Worm (Caenorhabditis elegans): ENCODE results near the gene clec-265.

DNA sequence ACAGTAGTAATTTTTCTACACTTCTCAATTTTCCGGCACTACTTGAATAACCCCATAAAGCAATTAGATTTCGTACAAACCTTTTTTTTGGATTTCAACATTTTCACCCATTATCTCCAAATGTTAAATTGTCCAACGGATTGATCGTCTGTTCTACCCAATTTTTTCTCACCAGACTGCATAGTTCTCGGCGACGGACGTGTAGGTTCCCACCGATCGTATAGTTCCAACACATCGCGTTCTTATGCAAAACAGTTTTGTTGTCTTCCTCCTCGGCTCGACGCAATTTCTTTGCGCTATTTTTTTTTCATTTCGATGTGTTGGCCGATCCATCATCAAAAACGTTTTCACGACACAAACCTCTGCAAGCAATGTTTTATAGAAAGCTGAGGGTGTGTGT is 27.9 kb upstream of the clec-265 start, which contains the start of gene Y41G9A.6:
- no peak for TF ChIP-seq ama-1 (optimal IDR thresholded peaks at IDR 0.05)
- TF ChIP-seq B0310.2 (tag; optimal IDR thresholded peaks at IDR 0.05) = no peak
- TF ChIP-seq hmg-4 (GFP tag; optimal IDR thresholded peaks at IDR 0.05) = no peak
- TF ChIP-seq tbx-37 (GFP tag; conservative IDR thresholded peaks at IDR 0.05) = no peak
- TF ChIP-seq tbx-11 (GFP tag; IDR thresholded peaks at IDR 0.05) = no peak
- no peak for TF ChIP-seq ceh-13 (GFP tag; optimal IDR thresholded peaks at IDR 0.05)
- TF ChIP-seq hnd-1 (tag; optimal IDR thresholded peaks at IDR 0.05) = no peak
- no peak for TF ChIP-seq sea-1 (GFP tag; conservative IDR thresholded peaks at IDR 0.05)
- no peak for TF ChIP-seq ceh-36 (tag; optimal IDR thresholded peaks at IDR 0.05)
- no peak for TF ChIP-seq pes-1 (GFP tag; IDR thresholded peaks at IDR 0.05)
- no peak for TF ChIP-seq scrt-1 (GFP tag; IDR thresholded peaks at IDR 0.05)
- TF ChIP-seq flt-1 (GFP tag; IDR thresholded peaks at IDR 0.05) = no peak
- no peak for TF ChIP-seq hmbx-1 (tag; optimal IDR thresholded peaks at IDR 0.05)
- no peak for TF ChIP-seq ets-7 (tag; optimal IDR thresholded peaks at IDR 0.05)
